Worm (Caenorhabditis elegans) whole organism, late embryonic: Measurements from ENCODE around the gene T26H5.8.

Experiments
- C08G9.2 ChIP-seq: sonication (generic microtip); optimal IDR thresholded peaks from 2 replicates; lab custom pipeline; 2016; ENCODE audit warnings: mild to moderate bottlenecking, missing genetic modification characterization, moderate library complexity, missing compliant biosample characterization
- F13H6.1 ChIP-seq: sonication (generic microtip); optimal IDR thresholded peaks from 2 replicates; lab custom pipeline; 2016; ENCODE audit warnings: missing genetic modification characterization, missing compliant biosample characterization
- K09A11.1 ChIP-seq: sonication (generic microtip); optimal IDR thresholded peaks from 2 replicates; lab custom pipeline; 2017; ENCODE audit warnings: antibody characterized with exemption, mild to moderate bottlenecking, missing genetic modification characterization, missing compliant biosample characterization; ENCODE audit not compliant: insufficient read depth
- ahr-1 ChIP-seq: sonication (generic microtip); optimal IDR thresholded peaks from 2 replicates; lab custom pipeline; 2016; ENCODE audit warnings: missing genetic modification characterization, missing compliant biosample characterization
- ama-1 ChIP-seq: fragments of 150-350 bp; optimal IDR thresholded peaks from 2 replicates; lab custom pipeline; 2014
- ceh-34 ChIP-seq: sonication (generic microtip); optimal IDR thresholded peaks from 2 replicates; lab custom pipeline; 2016; ENCODE audit warnings: mild to moderate bottlenecking, missing genetic modification characterization, missing compliant biosample characterization
- ceh-45 ChIP-seq: fragments of 200-800 bp; sonication (Bioruptor generic); IDR thresholded peaks from 2 replicates; pipeline ENCODE4 v1.3.6; 2022; ENCODE audit warnings: missing genetic modification reagents, missing genetic modification characterization, missing compliant biosample characterization
- ceh-6 ChIP-seq: fragments of 200-800 bp; sonication (Bioruptor generic); optimal IDR thresholded peaks from 2 replicates; lab custom pipeline; 2018; ENCODE audit warnings: mild to moderate bottlenecking, missing genetic modification characterization, missing compliant biosample characterization
- ceh-9 ChIP-seq: sonication (generic microtip); optimal IDR thresholded peaks from 2 replicates; lab custom pipeline; 2016; ENCODE audit warnings: mild to moderate bottlenecking, missing genetic modification characterization, inconsistent platforms, missing compliant biosample characterization
- dmd-4 ChIP-seq: sonication (generic microtip); optimal IDR thresholded peaks from 2 replicates; lab custom pipeline; 2016; ENCODE audit warnings: borderline replicate concordance, missing genetic modification characterization, missing compliant biosample characterization
- dve-1 ChIP-seq: sonication (generic microtip); optimal IDR thresholded peaks from 2 replicates; lab custom pipeline; 2017; ENCODE audit warnings: antibody characterized with exemption, mild to moderate bottlenecking, missing genetic modification characterization, missing compliant biosample characterization
- elt-2 ChIP-seq: sonication (generic microtip); optimal IDR thresholded peaks from 2 replicates; lab custom pipeline; 2016; ENCODE audit warnings: missing genetic modification reagents, missing genetic modification characterization, missing compliant biosample characterization
- ets-4 ChIP-seq: sonication (generic microtip); optimal IDR thresholded peaks from 2 replicates; lab custom pipeline; 2016; ENCODE audit warnings: missing genetic modification characterization, missing compliant biosample characterization
- fax-1 ChIP-seq: sonication (generic microtip); optimal IDR thresholded peaks from 2 replicates; lab custom pipeline; 2016; ENCODE audit warnings: missing genotype, missing genetic modification characterization, missing compliant biosample characterization
- fkh-6 ChIP-seq: sonication (generic microtip); optimal IDR thresholded peaks from 2 replicates; lab custom pipeline; 2016; ENCODE audit warnings: missing genetic modification characterization, missing compliant biosample characterization
- hlh-13 ChIP-seq: fragments of 200-800 bp; sonication (Bioruptor generic); optimal IDR thresholded peaks from 2 replicates; lab custom pipeline; 2018; ENCODE audit warnings: mild to moderate bottlenecking, missing genetic modification characterization, missing compliant biosample characterization
- hlh-30 ChIP-seq: sonication (generic microtip); optimal IDR thresholded peaks from 2 replicates; lab custom pipeline; 2017; ENCODE audit warnings: antibody characterized with exemption, missing genetic modification characterization, missing compliant biosample characterization; ENCODE audit not compliant: insufficient read depth
- hlh-6 ChIP-seq: sonication (generic microtip); optimal IDR thresholded peaks from 2 replicates; lab custom pipeline; 2016; ENCODE audit warnings: missing genotype, missing genetic modification characterization, missing compliant biosample characterization
- lin-11 ChIP-seq: fragments of 200-800 bp; sonication (Bioruptor generic); optimal IDR thresholded peaks from 2 replicates; lab custom pipeline; 2018; ENCODE audit warnings: mild to moderate bottlenecking, missing genetic modification characterization, missing compliant biosample characterization
- mec-3 ChIP-seq: sonication (generic microtip); optimal IDR thresholded peaks from 2 replicates; lab custom pipeline; 2016; ENCODE audit warnings: borderline replicate concordance, missing genetic modification characterization, missing compliant biosample characterization
- nfya-1 ChIP-seq: sonication (generic microtip); optimal IDR thresholded peaks from 2 replicates; lab custom pipeline; 2017; ENCODE audit warnings: missing genetic modification characterization, mild to moderate bottlenecking, missing compliant biosample characterization, antibody characterized with exemption, moderate library complexity
- nhr-11 ChIP-seq: fragments of 150-350 bp; optimal IDR thresholded peaks from 2 replicates; lab custom pipeline; 2014; ENCODE audit warnings: missing biosample characterization, missing genetic modification characterization
- nhr-232 ChIP-seq: sonication (generic microtip); optimal IDR thresholded peaks from 2 replicates; lab custom pipeline; 2016; ENCODE audit warnings: missing genetic modification characterization, missing compliant biosample characterization
- npax-4 ChIP-seq: sonication (generic microtip); optimal IDR thresholded peaks from 2 replicates; lab custom pipeline; 2016; ENCODE audit warnings: missing genetic modification characterization, missing compliant biosample characterization
- odd-2 ChIP-seq: sonication (generic microtip); optimal IDR thresholded peaks from 2 replicates; lab custom pipeline; 2017; ENCODE audit warnings: antibody characterized with exemption, mild to moderate bottlenecking, missing genetic modification characterization, missing compliant biosample characterization
- pag-3 ChIP-seq: sonication (generic microtip); optimal IDR thresholded peaks from 2 replicates; lab custom pipeline; 2016; ENCODE audit warnings: missing compliant biosample characterization, missing genetic modification characterization, borderline replicate concordance
- pha-2 ChIP-seq: sonication (generic microtip); optimal IDR thresholded peaks from 2 replicates; lab custom pipeline; 2017; ENCODE audit warnings: mild to moderate bottlenecking, missing genetic modification characterization, missing compliant biosample characterization
- pqm-1 ChIP-seq: sonication (generic microtip); optimal IDR thresholded peaks from 2 replicates; lab custom pipeline; 2016; ENCODE audit warnings: missing genetic modification characterization, missing compliant biosample characterization
- pros-1 ChIP-seq: fragments of 150-350 bp; optimal IDR thresholded peaks from 2 replicates; lab custom pipeline; 2014; ENCODE audit warnings: missing biosample characterization, missing genetic modification reagents, missing genetic modification characterization
- rnt-1 ChIP-seq: sonication (generic microtip); optimal IDR thresholded peaks from 2 replicates; lab custom pipeline; 2016; ENCODE audit warnings: missing genetic modification characterization, missing compliant biosample characterization
- sdc-2 ChIP-seq: sonication (generic microtip); optimal IDR thresholded peaks from 2 replicates; lab custom pipeline; 2016; ENCODE audit warnings: missing genotype, missing genetic modification characterization, missing compliant biosample characterization
- sox-2 ChIP-seq: fragments of 200-800 bp; sonication (Bioruptor generic); IDR thresholded peaks from 2 replicates; pipeline ENCODE4 v1.3.6; 2022; ENCODE audit warnings: missing genetic modification reagents, missing genetic modification characterization, missing compliant biosample characterization
- tbx-7 ChIP-seq: sonication (generic microtip); optimal IDR thresholded peaks from 2 replicates; lab custom pipeline; 2016; ENCODE audit warnings: missing genotype, missing genetic modification characterization, missing compliant biosample characterization
- unc-3 ChIP-seq, 2 experiments: fragments of 200-800 bp in 1 of 2; sonication (Bioruptor generic) in 1 of 2; sonication (generic microtip) in 1 of 2; conservative IDR thresholded peaks in 1 of 2; optimal IDR thresholded peaks in 1 of 2; 2 replicates each; pipeline versions ENCODE4 v1.3.6 to Lab custom; 2016 to 2022; ENCODE audit warnings: missing compliant biosample characterization in 2 of 2, missing genetic modification characterization in 2 of 2, missing genetic modification reagents in 1 of 2
- unc-55 ChIP-seq: sonication (generic microtip); optimal IDR thresholded peaks from 2 replicates; lab custom pipeline; 2017; ENCODE audit warnings: missing biosample characterization, missing genetic modification reagents, missing genetic modification characterization
- unc-86 ChIP-seq: sonication (generic microtip); optimal IDR thresholded peaks from 2 replicates; lab custom pipeline; 2016; ENCODE audit warnings: missing genetic modification characterization, missing compliant biosample characterization
- zip-5 ChIP-seq: sonication (generic microtip); optimal IDR thresholded peaks from 2 replicates; lab custom pipeline; 2016; ENCODE audit warnings: missing genetic modification characterization, missing compliant biosample characterization

The T26H5.8 gene

ce11 chrV:15398728-15399127 lies 33.8 kb downstream of the T26H5.8 start, which contains the start of gene fbxa-199:
Gene fbxa-199 (minus strand): TSS chrV:15398828.
- TF ChIP-seq ets-4 (tag; lab: Kevin White, UChicago) (no peak), sdc-2 (no peak), tbx-7 (tag; lab: Kevin White, UChicago) (no peak), rnt-1 (tag; lab: Kevin White, UChicago) (no peak)
- TF ChIP-seq, all 69 proteins: peak for 0

- no peak for TF ChIP-seq unc-3 (GFP tag; conservative IDR thresholded peaks at IDR 0.05; lab: Robert Waterston, UW)
- no peak for TF ChIP-seq unc-3 (tag; optimal IDR thresholded peaks at IDR 0.05; lab: Kevin White, UChicago)
- no peak for TF ChIP-seq ceh-6 (GFP tag; lab: Kevin White, UChicago)
- TF ChIP-seq pag-3 (tag; lab: Kevin White, UChicago): no peak
- no peak for TF ChIP-seq dve-1 (tag; lab: Kevin White, UChicago)
- TF ChIP-seq odd-2 (tag; lab: Kevin White, UChicago): no peak
- no peak for TF ChIP-seq ceh-45 (GFP tag; lab: Robert Waterston, UW)
- TF ChIP-seq tbx-7 (tag; lab: Kevin White, UChicago): no peak
- TF ChIP-seq pros-1 (tag; lab: Kevin White, UChicago): no peak
- TF ChIP-seq hlh-6 (tag; lab: Kevin White, UChicago): no peak
- TF ChIP-seq sox-2: no peak
- no peak for TF ChIP-seq ceh-34
- TF ChIP-seq nhr-11 (tag; lab: Kevin White, UChicago): no peak
- TF ChIP-seq hlh-30 (tag; lab: Kevin White, UChicago): no peak
- TF ChIP-seq elt-2 (tag; lab: Kevin White, UChicago): no peak
- no peak for TF ChIP-seq K09A11.1 (tag; lab: Kevin White, UChicago)
- TF ChIP-seq nfya-1 (tag; lab: Kevin White, UChicago): no peak
- no peak for TF ChIP-seq unc-55
- no peak for TF ChIP-seq unc-86
- TF ChIP-seq nhr-232 (tag; lab: Kevin White, UChicago): no peak
- TF ChIP-seq hlh-13 (GFP tag; lab: Kevin White, UChicago): no peak
Observed at ce11 chrV:15397139-15397538, 35.4 kb downstream of the T26H5.8 start.

ce11 chrV:15395347-15395746 lies 37.2 kb downstream of the T26H5.8 start, which contains the start of gene cyb-3:
Gene cyb-3 (plus strand): TSS chrV:15395696.
- TF ChIP-seq zip-5 (tag; lab: Kevin White, UChicago): no peak
- no peak for TF ChIP-seq C08G9.2 (tag; lab: Kevin White, UChicago)
- TF ChIP-seq pag-3 (tag; lab: Kevin White, UChicago): no peak
- TF ChIP-seq pha-2: no peak
- no peak for TF ChIP-seq ceh-9 (tag; lab: Kevin White, UChicago)
- no peak for TF ChIP-seq mec-3 (tag; lab: Kevin White, UChicago)
- TF ChIP-seq nfya-1 (tag; lab: Kevin White, UChicago): no peak
- TF ChIP-seq F13H6.1 (tag; lab: Kevin White, UChicago): no peak
- no peak for TF ChIP-seq fkh-6 (tag; lab: Kevin White, UChicago)
- no peak for TF ChIP-seq nhr-11 (tag; lab: Kevin White, UChicago)
- TF ChIP-seq pros-1 (tag; lab: Kevin White, UChicago): no peak
- no peak for TF ChIP-seq pqm-1 (tag; lab: Kevin White, UChicago)
- TF ChIP-seq fax-1 (tag; lab: Kevin White, UChicago): no peak
- no peak for TF ChIP-seq npax-4 (tag; lab: Kevin White, UChicago)
- no peak for TF ChIP-seq dmd-4 (tag; lab: Kevin White, UChicago)
- TF ChIP-seq ama-1 (lab: Kevin White, UChicago): no peak
- no peak for TF ChIP-seq lin-11
- no peak for TF ChIP-seq ahr-1 (tag; lab: Kevin White, UChicago)
